Worm (Caenorhabditis elegans): ENCODE data around the gene F43H9.4.

DNA sequence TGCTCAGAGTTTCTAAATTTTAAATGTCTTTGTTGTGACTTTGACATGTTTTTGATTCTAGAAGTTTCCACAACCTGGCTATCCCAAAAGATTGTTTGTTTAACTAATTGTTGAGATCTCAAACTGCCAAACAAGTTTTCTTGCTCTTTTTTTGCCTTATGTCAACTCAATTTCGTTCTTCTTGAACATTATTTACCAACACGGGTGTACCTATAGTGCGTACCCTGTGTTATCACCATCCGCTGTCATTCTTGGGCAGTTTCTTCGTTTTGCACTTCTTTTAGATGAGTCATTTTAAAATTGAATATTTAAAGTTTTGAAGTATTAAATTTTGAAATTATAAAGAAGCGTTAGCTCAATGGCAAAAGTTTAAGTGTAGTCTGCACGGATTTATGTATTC is 9.6 kb upstream of the F43H9.4 start, which contains the start of gene sptl-2:
- no peak for TF ChIP-seq lin-11 (tag; optimal IDR thresholded peaks at IDR 0.05)
- TF ChIP-seq skn-1 (tag; optimal IDR thresholded peaks at IDR 0.05) = no peak
- TF ChIP-seq ama-1 (optimal IDR thresholded peaks at IDR 0.05) = no peak
